Worm (Caenorhabditis elegans) whole organism, young adult: ENCODE data around the gene srh-19.

Source experiments
- B0035.1 ChIP-seq: sonication (generic microtip); optimal IDR thresholded peaks from 2 replicates; lab custom pipeline; 2016; ENCODE audit warnings: missing genetic modification characterization, mild to moderate bottlenecking, missing compliant biosample characterization, missing genotype, missing genetic modification reagents
- nhr-90 ChIP-seq: sonication (generic microtip); optimal IDR thresholded peaks from 2 replicates; lab custom pipeline; 2016; ENCODE audit warnings: missing genotype, mild to moderate bottlenecking, missing genetic modification characterization, missing compliant biosample characterization

- TF ChIP-seq B0035.1 (tag; lab: Kevin White, UChicago) (no peak), nhr-90 (tag; lab: Kevin White, UChicago) (no peak)
Measured at ce11 chrX:1383546-1383945, 29.4 kb upstream of the srh-19 start.
